Fruit fly (Drosophila melanogaster): ENCODE measurements around the gene CG11563.

CG11563 gene

dm6 chr3R:31776583-31777362 is 39.9 kb downstream of the CG11563 start, which contains the start of the genes CG2126 and faf (continued):
- peak; percentile 56 for TF ChIP-seq kni (GFP tag; optimal IDR thresholded peaks at IDR 0.05)
- no peak for TF ChIP-seq run (tag; optimal IDR thresholded peaks at IDR 0.05)
- TF ChIP-seq CG13894 (tag; optimal IDR thresholded peaks at IDR 0.05), result no peak
- TF ChIP-seq CG4328 (GFP tag; optimal IDR thresholded peaks at IDR 0.05), result peak; percentile 73
- TF ChIP-seq CG11723 (GFP tag; optimal IDR thresholded peaks at IDR 0.05), result peak; percentile 54
- TF ChIP-seq CG30020 (tag; optimal IDR thresholded peaks at IDR 0.05), result peak; percentile 65

DNA sequence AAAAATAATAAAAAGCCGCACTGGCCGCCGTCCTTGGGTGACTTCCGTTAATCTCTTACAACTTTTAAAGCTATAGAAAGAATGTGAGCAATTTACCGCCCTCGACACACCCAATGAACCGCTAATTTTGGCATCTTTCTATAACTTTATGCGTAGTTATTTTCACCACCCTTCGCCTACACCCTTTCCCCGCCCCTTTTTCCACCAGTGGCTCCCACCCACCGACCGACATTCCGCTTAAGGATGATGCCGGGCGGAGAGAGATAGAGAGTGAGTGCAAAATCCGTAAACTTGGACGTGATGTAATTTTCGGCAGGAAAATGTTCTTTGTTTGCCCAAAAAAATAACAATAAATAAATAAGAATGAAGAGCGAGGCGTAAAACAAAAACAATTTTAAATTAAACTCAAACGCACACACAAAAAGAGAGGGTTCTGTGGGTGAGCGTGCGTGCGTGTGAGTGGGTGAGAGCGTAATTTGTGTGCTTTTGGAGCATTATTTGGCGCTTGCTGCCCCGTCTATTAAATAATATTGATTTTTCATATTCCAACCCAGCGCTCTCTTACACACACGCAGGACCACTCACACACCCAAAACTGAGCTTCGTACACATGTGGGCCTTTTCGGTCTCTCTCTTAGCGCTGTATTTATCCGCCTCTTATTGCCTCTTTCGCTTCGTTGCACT is 40.8 kb downstream of the CG11563 start:
- TF ChIP-seq CG1602 (GFP tag; optimal IDR thresholded peaks at IDR 0.05) (no peak), sim (GFP tag; IDR thresholded peaks at IDR 0.05) (no peak), cg (GFP tag; optimal IDR thresholded peaks at IDR 0.05) (peak; percentile 79), D19A (tag; optimal IDR thresholded peaks at IDR 0.05) (no peak), CG8478 (optimal IDR thresholded peaks at IDR 0.05) (no peak), z (GFP tag; IDR thresholded peaks at IDR 0.05) (peak; percentile 85), sisA (GFP tag; IDR thresholded peaks at IDR 0.05) (no peak), CG6854 (GFP tag; optimal IDR thresholded peaks at IDR 0.05) (peak; percentile 33), kay (GFP tag; optimal IDR thresholded peaks at IDR 0.05) (no peak), CG12391 (tag; optimal IDR thresholded peaks at IDR 0.05) (no peak), zfh2 (GFP tag; optimal IDR thresholded peaks at IDR 0.05) (no peak), Rx (GFP tag; IDR thresholded peaks at IDR 0.05) (no peak), sqz (GFP tag; optimal IDR thresholded peaks at IDR 0.05) (no peak), CG34376 (GFP tag; optimal IDR thresholded peaks at IDR 0.05) (peak; percentile 38), CG12299 (tag; optimal IDR thresholded peaks at IDR 0.05) (peak; percentile 20), stwl (tag; optimal IDR thresholded peaks at IDR 0.05) (no peak), tin (GFP tag; optimal IDR thresholded peaks at IDR 0.05) (no peak), MBD-R2 (GFP tag; IDR thresholded peaks at IDR 0.05) (peak; percentile 49; the same call in 1 of the 2 replicates), Max (GFP tag; optimal IDR thresholded peaks at IDR 0.05) (no peak), pb (GFP tag; optimal IDR thresholded peaks at IDR 0.05) (no peak), Xrp1 (GFP tag; IDR thresholded peaks at IDR 0.05) (no peak), Dref (GFP tag; IDR thresholded peaks at IDR 0.05) (no peak), H2.0 (GFP tag; IDR thresholded peaks at IDR 0.05) (no peak), ci (GFP tag; IDR thresholded peaks at IDR 0.05) (no peak), CG4854 (GFP tag; optimal IDR thresholded peaks at IDR 0.05) (no peak), chinmo (GFP tag; IDR thresholded peaks at IDR 0.05; ENCODE audit: partially characterized antibody) (peak; percentile 83; the same call in 1 of the 4 replicates), CG33557 (GFP tag; optimal IDR thresholded peaks at IDR 0.05) (no peak), nerfin-1 (tag; optimal IDR thresholded peaks at IDR 0.05) (peak; percentile 55), Sox102F (GFP tag; optimal IDR thresholded peaks at IDR 0.05) (no peak), otp (GFP tag; IDR thresholded peaks at IDR 0.05) (no peak), CG1024 (GFP tag; IDR thresholded peaks at IDR 0.05) (no peak), CG14050 (GFP tag; IDR thresholded peaks at IDR 0.05) (no peak), Med (GFP tag) (peak; percentile 83), usp (GFP tag; optimal IDR thresholded peaks at IDR 0.05) (no peak), CG6765 (GFP tag; optimal IDR thresholded peaks at IDR 0.05) (peak; percentile 21), lov (optimal IDR thresholded peaks at IDR 0.05) (no peak), lov (GFP tag; IDR thresholded peaks at IDR 0.05) (no peak), CG17802 (tag; optimal IDR thresholded peaks at IDR 0.05) (no peak), Dbx (GFP tag; IDR thresholded peaks at IDR 0.05) (no peak), CG7963 (GFP tag; IDR thresholded peaks at IDR 0.05; ENCODE audit: partially characterized antibody) (no peak), CG15514 (GFP tag; optimal IDR thresholded peaks at IDR 0.05) (peak; percentile 16), crp (GFP tag; optimal IDR thresholded peaks at IDR 0.05) (no peak)
